Worm (Caenorhabditis elegans): ENCODE measurements around the gene taf-9.

DNA sequence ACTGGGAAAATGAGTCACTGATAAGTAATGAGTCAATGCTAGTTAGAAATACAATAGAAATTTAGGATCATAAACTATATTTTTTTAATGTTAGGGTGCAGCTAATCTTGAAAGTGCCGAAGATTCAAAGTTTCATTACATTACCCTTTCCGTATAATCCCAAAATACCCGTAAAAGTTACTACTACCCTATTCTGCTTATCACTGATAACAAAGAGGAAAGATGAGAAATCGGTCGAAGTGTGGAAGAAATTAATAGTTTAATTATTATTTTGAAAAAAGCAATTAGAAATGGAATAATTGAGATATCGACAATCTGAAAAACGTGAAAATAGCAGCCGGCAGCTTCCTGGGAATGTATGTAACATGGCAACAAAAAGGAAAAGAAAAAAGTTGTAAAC lies 17.2 kb upstream of the taf-9 start:
- no peak for TF ChIP-seq ztf-23 (GFP tag; IDR thresholded peaks at IDR 0.05)
- no peak for TF ChIP-seq flt-1 (GFP tag; IDR thresholded peaks at IDR 0.05)
- TF ChIP-seq klf-2 (GFP tag; conservative IDR thresholded peaks at IDR 0.05), result no peak
- TF ChIP-seq ztf-29 (GFP tag; IDR thresholded peaks at IDR 0.05), result no peak
- no peak for TF ChIP-seq tab-1 (GFP tag; IDR thresholded peaks at IDR 0.05)

Data from whole organism, midembryonic.